Fruit fly (Drosophila melanogaster) whole organism, embryonic: Measurements from ENCODE around the gene Fbw5.

ENCODE experiments used
- BtbVII ChIP-seq: fragments of 200-800 bp; sonication (Bioruptor generic); optimal IDR thresholded peaks from 3 replicates; lab custom pipeline; 2017; ENCODE audit warnings: missing biosample characterization, mild to moderate bottlenecking, missing genetic modification characterization
- CG1024 ChIP-seq: fragments of 200-800 bp; sonication (Bioruptor generic); IDR thresholded peaks from 2 replicates; pipeline ENCODE4 v1.3.6; 2022; ENCODE audit warnings: missing biosample characterization, missing genetic modification characterization
- CG11456 ChIP-seq: fragments of 200-800 bp; sonication (Bioruptor generic); IDR thresholded peaks from 3 replicates; pipeline ENCODE4 v1.3.6; 2022; ENCODE audit warnings: missing biosample characterization, missing genetic modification characterization
- CG11696 ChIP-seq: fragments of 200-800 bp; sonication (Bioruptor generic); IDR thresholded peaks from 2 replicates; pipeline ENCODE4 v1.3.6; 2022; ENCODE audit warnings: missing biosample characterization, missing genetic modification characterization
- CG12071 ChIP-seq: fragments of 200-800 bp; sonication (Bioruptor generic); optimal IDR thresholded peaks from 3 replicates; lab custom pipeline; 2018; ENCODE audit warnings: missing biosample characterization, mild to moderate bottlenecking, missing genetic modification characterization
- CG12769 ChIP-seq: fragments of 200-800 bp; sonication (Bioruptor generic); optimal IDR thresholded peaks from 2 replicates; lab custom pipeline; 2019; ENCODE audit warnings: missing biosample characterization, mild to moderate bottlenecking, missing genetic modification characterization, moderate library complexity
- CG13624 ChIP-seq: fragments of 200-800 bp; sonication (Bioruptor generic); optimal IDR thresholded peaks from 2 replicates; lab custom pipeline; 2016; ENCODE audit warnings: missing biosample characterization, missing genetic modification characterization
- CG15073 ChIP-seq: fragments of 200-800 bp; sonication (Bioruptor generic); optimal IDR thresholded peaks from 2 replicates; lab custom pipeline; 2016; ENCODE audit warnings: missing biosample characterization, missing genetic modification characterization
- CG16813 ChIP-seq: fragments of 200-800 bp; sonication (Bioruptor generic); IDR thresholded peaks from 3 replicates; pipeline ENCODE4 v1.3.6; 2022; ENCODE audit warnings: missing biosample characterization, missing genetic modification characterization; ENCODE audit not compliant: partially characterized antibody
- CG18262 ChIP-seq: fragments of 200-800 bp; optimal IDR thresholded peaks from 3 replicates; lab custom pipeline; 2019; ENCODE audit warnings: missing biosample characterization, mild to moderate bottlenecking, missing genetic modification characterization, moderate library complexity
- CG42726 ChIP-seq: fragments of 200-800 bp; sonication (Bioruptor generic); IDR thresholded peaks from 2 replicates; pipeline ENCODE4 v1.3.6; 2022; ENCODE audit warnings: missing biosample characterization, missing genetic modification characterization; ENCODE audit not compliant: partially characterized antibody
- CG4707 ChIP-seq: fragments of 200-800 bp; sonication (Bioruptor generic); optimal IDR thresholded peaks from 2 replicates; lab custom pipeline; 2018; ENCODE audit warnings: missing biosample characterization, mild to moderate bottlenecking, missing genetic modification characterization, moderate library complexity
- CG5245 ChIP-seq: fragments of 200-800 bp; sonication (Bioruptor generic); optimal IDR thresholded peaks from 3 replicates; lab custom pipeline; 2016; ENCODE audit warnings: missing biosample characterization, missing genetic modification characterization
- CG7987 ChIP-seq: fragments of 200-800 bp; sonication (Bioruptor generic); optimal IDR thresholded peaks from 2 replicates; lab custom pipeline; 2018; ENCODE audit warnings: missing biosample characterization, mild to moderate bottlenecking, missing genetic modification characterization, moderate library complexity
- CG8281 ChIP-seq: fragments of 200-800 bp; sonication (Bioruptor generic); optimal IDR thresholded peaks from 2 replicates; lab custom pipeline; 2018; ENCODE audit warnings: missing biosample characterization, mild to moderate bottlenecking, missing genetic modification characterization, moderate library complexity
- CG8924 ChIP-seq: fragments of 200-800 bp; optimal IDR thresholded peaks from 3 replicates; lab custom pipeline; 2019; ENCODE audit warnings: missing biosample characterization, mild to moderate bottlenecking, missing genetic modification characterization, moderate library complexity
- CG9797 ChIP-seq: fragments of 200-800 bp; sonication (Bioruptor generic); optimal IDR thresholded peaks from 3 replicates; lab custom pipeline; 2018; ENCODE audit warnings: missing biosample characterization, mild to moderate bottlenecking, missing genetic modification characterization
- CG9817 ChIP-seq: fragments of 200-800 bp; sonication (Bioruptor generic); optimal IDR thresholded peaks from 2 replicates; lab custom pipeline; 2018; ENCODE audit warnings: missing biosample characterization, mild to moderate bottlenecking, missing genetic modification characterization, moderate library complexity
- Deaf1 ChIP-seq: fragments of 200-800 bp; optimal IDR thresholded peaks from 3 replicates; lab custom pipeline; 2019; ENCODE audit warnings: missing biosample characterization, mild to moderate bottlenecking, missing genetic modification characterization, moderate library complexity
- Dll ChIP-seq: fragments of 200-800 bp; sonication (Bioruptor generic); IDR thresholded peaks from 4 replicates; pipeline ENCODE4 v1.3.6; 2022; ENCODE audit warnings: missing biosample characterization, missing genetic modification characterization; ENCODE audit not compliant: partially characterized antibody
- H2.0 ChIP-seq: fragments of 200-800 bp; sonication (Bioruptor generic); IDR thresholded peaks from 2 replicates; pipeline ENCODE4 v1.3.6; 2022; ENCODE audit warnings: missing biosample characterization, missing genetic modification characterization
- HLH54F ChIP-seq: fragments of 200-800 bp; sonication (Bioruptor generic); optimal IDR thresholded peaks from 3 replicates; lab custom pipeline; 2016; ENCODE audit warnings: missing biosample characterization, missing genetic modification characterization
- HmgD ChIP-seq: fragments of 200-800 bp; sonication (Bioruptor generic); optimal IDR thresholded peaks from 3 replicates; lab custom pipeline; 2016; ENCODE audit warnings: missing biosample characterization, missing genetic modification characterization
- Hmr ChIP-seq: fragments of 200-800 bp; sonication (Bioruptor generic); optimal IDR thresholded peaks from 3 replicates; lab custom pipeline; 2017; ENCODE audit warnings: mild to moderate bottlenecking, missing biosample characterization, missing genetic modification reagents, missing genetic modification characterization
- Med ChIP-seq: fragments of 200-800 bp; sonication (Bioruptor generic); peaks from one replicate; lab custom pipeline; 2016; ENCODE audit warnings: missing biosample characterization, missing genetic modification characterization, mild to moderate bottlenecking, inconsistent platforms, moderate library complexity
- Mrtf ChIP-seq: fragments of 200-800 bp; sonication (Bioruptor generic); IDR thresholded peaks from 3 replicates; pipeline ENCODE4 v1.3.6; 2022; ENCODE audit warnings: missing biosample characterization, missing genetic modification characterization
- NC2α ChIP-seq: fragments of 200-800 bp; sonication (Bioruptor generic); optimal IDR thresholded peaks from 2 replicates; lab custom pipeline; 2016; ENCODE audit warnings: missing biosample characterization, missing genetic modification characterization
- NK7.1 ChIP-seq: fragments of 200-800 bp; sonication (Bioruptor generic); optimal IDR thresholded peaks from 3 replicates; lab custom pipeline; 2016; ENCODE audit warnings: missing biosample characterization, missing genetic modification characterization
- Pdp1 ChIP-seq, 2 experiments: fragments of 200-800 bp; sonication (Bioruptor generic); optimal IDR thresholded peaks; 3 replicates each; lab custom pipeline; 2016; ENCODE audit warnings: missing biosample characterization in 2 of 2, missing genetic modification characterization in 2 of 2, mild to moderate bottlenecking in 1 of 2, moderate library complexity in 1 of 2
- Ssrp ChIP-seq: fragments of 200-800 bp; sonication (Bioruptor generic); optimal IDR thresholded peaks from 2 replicates; lab custom pipeline; 2018; ENCODE audit warnings: missing biosample characterization, mild to moderate bottlenecking, missing genetic modification characterization, moderate library complexity
- Tbp ChIP-seq: fragments of >200 bp; optimal IDR thresholded peaks from 2 replicates; lab custom pipeline; 2018; ENCODE audit warnings: missing biosample characterization, missing genetic modification characterization
- amos ChIP-seq: fragments of 200-800 bp; sonication (Bioruptor generic); IDR thresholded peaks from 2 replicates; pipeline ENCODE4 v1.3.6; 2022; ENCODE audit warnings: missing biosample characterization, missing genetic modification characterization; ENCODE audit not compliant: partially characterized antibody
- ase ChIP-seq: fragments of 200-800 bp; sonication (Bioruptor generic); IDR thresholded peaks from 3 replicates; pipeline ENCODE4 v1.3.6; 2022; ENCODE audit warnings: missing biosample characterization, missing genetic modification characterization
- bowl ChIP-seq: fragments of 200-800 bp; sonication (Bioruptor generic); IDR thresholded peaks from 2 replicates; pipeline ENCODE4 v1.3.6; 2022; ENCODE audit warnings: missing biosample characterization, missing genetic modification characterization
- croc ChIP-seq: fragments of 200-800 bp; sonication (Bioruptor generic); conservative IDR thresholded peaks from 3 replicates; pipeline ENCODE4 v1.3.6; 2022; ENCODE audit warnings: missing biosample characterization, missing genetic modification characterization
- crol ChIP-seq: fragments of 200-800 bp; sonication (Bioruptor generic); IDR thresholded peaks from 2 replicates; pipeline ENCODE4 v1.3.6; 2022; ENCODE audit warnings: missing biosample characterization, missing genetic modification characterization
- disco-r ChIP-seq: fragments of 200-800 bp; sonication (Bioruptor generic); optimal IDR thresholded peaks from 2 replicates; lab custom pipeline; 2016; ENCODE audit warnings: missing biosample characterization, missing genetic modification characterization
- ewg ChIP-seq: fragments of 200-800 bp; sonication (Bioruptor generic); optimal IDR thresholded peaks from 3 replicates; lab custom pipeline; 2017; ENCODE audit warnings: mild to moderate bottlenecking, missing biosample characterization, missing genetic modification reagents, missing genetic modification characterization
- gcm2 ChIP-seq: fragments of 200-800 bp; sonication (Bioruptor generic); optimal IDR thresholded peaks from 2 replicates; lab custom pipeline; 2016; ENCODE audit warnings: missing biosample characterization, missing genetic modification characterization
- gsb-n ChIP-seq: fragments of 200-800 bp; sonication (Bioruptor generic); optimal IDR thresholded peaks from 3 replicates; lab custom pipeline; 2018; ENCODE audit warnings: missing biosample characterization, mild to moderate bottlenecking, missing genetic modification characterization
- lmd ChIP-seq: fragments of 200-800 bp; sonication (Bioruptor generic); IDR thresholded peaks from 2 replicates; pipeline ENCODE4 v1.3.6; 2022; ENCODE audit warnings: missing biosample characterization, missing genetic modification characterization
- maf-S ChIP-seq: fragments of 200-800 bp; sonication (Bioruptor generic); optimal IDR thresholded peaks from 2 replicates; lab custom pipeline; 2016; ENCODE audit warnings: missing biosample characterization, missing genetic modification characterization
- nom ChIP-seq: fragments of 200-800 bp; sonication (Bioruptor generic); optimal IDR thresholded peaks from 2 replicates; lab custom pipeline; 2017; ENCODE audit warnings: missing biosample characterization, missing genetic modification characterization, mild to moderate bottlenecking, moderate library complexity, missing genetic modification reagents
- oc ChIP-seq: fragments of 200-800 bp; sonication (Bioruptor generic); optimal IDR thresholded peaks from 2 replicates; lab custom pipeline; 2018; ENCODE audit warnings: missing biosample characterization, mild to moderate bottlenecking, missing genetic modification characterization, moderate library complexity
- pb ChIP-seq: fragments of 200-800 bp; sonication (Bioruptor generic); optimal IDR thresholded peaks from 3 replicates; lab custom pipeline; 2016; ENCODE audit warnings: missing biosample characterization, missing genetic modification characterization
- pita ChIP-seq: fragments of 200-800 bp; sonication (Bioruptor generic); optimal IDR thresholded peaks from 2 replicates; lab custom pipeline; 2017; ENCODE audit warnings: missing biosample characterization, mild to moderate bottlenecking, missing genetic modification characterization
- tap ChIP-seq: fragments of 200-800 bp; optimal IDR thresholded peaks from 3 replicates; lab custom pipeline; 2019; ENCODE audit warnings: missing biosample characterization, mild to moderate bottlenecking, missing genetic modification characterization, moderate library complexity
- toy ChIP-seq: fragments of 200-800 bp; sonication (Bioruptor generic); IDR thresholded peaks from 2 replicates; pipeline ENCODE4 v1.3.6; 2022; ENCODE audit warnings: missing biosample characterization, missing genetic modification characterization
- trh ChIP-seq: fragments of 200-800 bp; sonication (Bioruptor generic); optimal IDR thresholded peaks from 2 replicates; lab custom pipeline; 2016; ENCODE audit warnings: missing biosample characterization, missing genetic modification characterization
- vnd ChIP-seq: fragments of 200-800 bp; sonication (Bioruptor generic); IDR thresholded peaks from 3 replicates; pipeline ENCODE4 v1.3.6; 2022; ENCODE audit warnings: missing biosample characterization, missing genetic modification characterization; ENCODE audit not compliant: partially characterized antibody

The Fbw5 gene

dm6 chr2L:6068544-6069251 is 2.9 kb upstream of the Fbw5 start, which contains the start of the genes CG9150 and Pfdn1 (continued):
- TF ChIP-seq oc (tag; lab: Kevin White, UChicago): no peak
- TF ChIP-seq croc (GFP tag; lab: Robert Waterston, UW): no peak
- no peak for TF ChIP-seq pb (GFP tag; lab: Kevin White, UChicago)
- no peak for TF ChIP-seq CG8281
- no peak for TF ChIP-seq disco-r (GFP tag; lab: Kevin White, UChicago)
- TF ChIP-seq CG15073 (GFP tag; lab: Kevin White, UChicago): no peak
- TF ChIP-seq Hmr (GFP tag; lab: Kevin White, UChicago): no peak
- no peak for TF ChIP-seq maf-S (GFP tag; lab: Kevin White, UChicago)
- no peak for TF ChIP-seq nom (GFP tag; lab: Kevin White, UChicago)
- TF ChIP-seq gcm2: no peak
- TF ChIP-seq CG12769 (tag; lab: Kevin White, UChicago): no peak
- TF ChIP-seq CG4707 (GFP tag; lab: Kevin White, UChicago): no peak
- no peak for TF ChIP-seq gsb-n (tag; lab: Kevin White, UChicago)
- no peak for TF ChIP-seq NC2α (GFP tag; lab: Kevin White, UChicago)
- no peak for TF ChIP-seq CG12071 (GFP tag; lab: Kevin White, UChicago)
- peak; percentile 82 for TF ChIP-seq Med (GFP tag; lab: Kevin White, UChicago)
- TF ChIP-seq lmd (GFP tag; lab: Robert Waterston, UW): no peak
- no peak for TF ChIP-seq HmgD (GFP tag; lab: Kevin White, UChicago)
- no peak for TF ChIP-seq Tbp (GFP tag; lab: Kevin White, UChicago)
- no peak for TF ChIP-seq tap (tag; lab: Kevin White, UChicago)
- TF ChIP-seq amos (GFP tag; lab: Robert Waterston, UW): peak; percentile 92
- peak in 1 of 2 experiments; percentile 19 for TF ChIP-seq Pdp1 (GFP tag; optimal IDR thresholded peaks at IDR 0.05; lab: Kevin White, UChicago)
- TF ChIP-seq CG9817 (tag; lab: Kevin White, UChicago): no peak
- peak; percentile 12 for TF ChIP-seq CG9797 (GFP tag; lab: Kevin White, UChicago)
- TF ChIP-seq ewg (GFP tag; lab: Kevin White, UChicago): no peak
- no peak for TF ChIP-seq ase
- TF ChIP-seq NK7.1 (GFP tag; lab: Kevin White, UChicago): no peak
- no peak for TF ChIP-seq Mrtf (GFP tag; lab: Robert Waterston, UW)
- TF ChIP-seq CG13624 (GFP tag; lab: Kevin White, UChicago): peak; percentile 29
- no peak for TF ChIP-seq trh (GFP tag; lab: Kevin White, UChicago)
- no peak for TF ChIP-seq CG7987 (GFP tag; lab: Kevin White, UChicago)
- no peak for TF ChIP-seq CG11696 (GFP tag; lab: Robert Waterston, UW)
- no peak for TF ChIP-seq Deaf1 (tag; lab: Kevin White, UChicago)
- TF ChIP-seq crol (GFP tag; lab: Robert Waterston, UW): no peak
- TF ChIP-seq HLH54F (GFP tag; lab: Kevin White, UChicago): no peak
- TF ChIP-seq CG5245 (GFP tag; lab: Kevin White, UChicago): no peak
- TF ChIP-seq CG42726 (GFP tag; lab: Robert Waterston, UW): peak; percentile 69; the same call in 1 of the 2 replicates
- peak; percentile 89 for TF ChIP-seq Dll
- no peak for TF ChIP-seq CG18262 (tag; lab: Kevin White, UChicago)
- TF ChIP-seq CG8924 (tag; lab: Kevin White, UChicago): no peak
- no peak for TF ChIP-seq Ssrp (tag; lab: Kevin White, UChicago)
- no peak for TF ChIP-seq CG1024 (GFP tag; lab: Robert Waterston, UW)
- TF ChIP-seq H2.0 (GFP tag; lab: Robert Waterston, UW): no peak
- peak; percentile 87 for TF ChIP-seq CG16813
- TF ChIP-seq vnd (GFP tag; lab: Robert Waterston, UW): peak; percentile 75
- no peak for TF ChIP-seq bowl (GFP tag; lab: Robert Waterston, UW)
- TF ChIP-seq toy (GFP tag; lab: Robert Waterston, UW): no peak
- TF ChIP-seq pita: no peak
- TF ChIP-seq BtbVII (GFP tag; lab: Kevin White, UChicago): no peak
- no peak for TF ChIP-seq CG11456 (GFP tag; lab: Robert Waterston, UW)
